Worm (Caenorhabditis elegans) whole organism, L2 larva: Measurements from ENCODE around the gene ttx-1.

Experiments
- ZK546.5 ChIP-seq: sonication (generic microtip); optimal IDR thresholded peaks from 2 replicates; lab custom pipeline; 2017; ENCODE audit warnings: missing biosample characterization, missing genetic modification characterization
- ama-1 ChIP-seq: fragments of 150-350 bp; optimal IDR thresholded peaks from 2 replicates; lab custom pipeline; 2018; ENCODE audit warnings: inconsistent platforms
- egl-27 ChIP-seq: sonication (generic microtip); optimal IDR thresholded peaks from 3 replicates; lab custom pipeline; 2017; ENCODE audit warnings: missing biosample characterization, missing genetic modification reagents, missing genetic modification characterization
- lin-13 ChIP-seq: fragments of 150-350 bp; optimal IDR thresholded peaks from 2 replicates; lab custom pipeline; 2014; ENCODE audit warnings: missing biosample characterization, missing genetic modification reagents, missing genetic modification characterization
- mdl-1 ChIP-seq, 2 experiments: fragments of 150-350 bp in 1 of 2; sonication (generic microtip) in 1 of 2; optimal IDR thresholded peaks; 2 replicates each; lab custom pipeline; 2017; ENCODE audit warnings: missing biosample characterization in 2 of 2, missing genetic modification characterization in 2 of 2
- nhr-12 ChIP-seq: fragments of 150-350 bp; optimal IDR thresholded peaks from 2 replicates; lab custom pipeline; 2014; ENCODE audit warnings: missing biosample characterization, missing genetic modification characterization
- nhr-25 ChIP-seq: fragments of 150-350 bp; sonication (generic microtip); optimal IDR thresholded peaks from 3 replicates; lab custom pipeline; 2014; ENCODE audit warnings: missing biosample characterization, missing genetic modification characterization
- nhr-6 ChIP-seq: fragments of 150-350 bp; optimal IDR thresholded peaks from 2 replicates; lab custom pipeline; 2014; ENCODE audit warnings: missing biosample characterization, missing genetic modification characterization
- skn-1 ChIP-seq: sonication (generic microtip); optimal IDR thresholded peaks from 2 replicates; lab custom pipeline; 2017; ENCODE audit warnings: missing biosample characterization, missing genetic modification characterization
- sma-9 ChIP-seq, 2 experiments: fragments of 150-350 bp in 1 of 2; sonication (generic microtip) in 1 of 2; optimal IDR thresholded peaks; 2 replicates each; lab custom pipeline; 2014 to 2016; ENCODE audit warnings: missing genetic modification characterization in 2 of 2, mild to moderate bottlenecking in 1 of 2, missing biosample characterization in 1 of 2, missing compliant biosample characterization in 1 of 2, missing genetic modification reagents in 1 of 2, moderate library complexity in 1 of 2

ce11 chrV:20021347-20021746, 42.6 kb downstream of the ttx-1 start:
- no peak for TF ChIP-seq nhr-25 (tag; lab: Kevin White, UChicago)
- no peak for TF ChIP-seq skn-1 (tag; lab: Kevin White, UChicago)
- TF ChIP-seq ZK546.5 (tag; lab: Kevin White, UChicago) = no peak
- no peak for TF ChIP-seq egl-27 (tag; lab: Kevin White, UChicago)
- no peak for TF ChIP-seq lin-13 (GFP tag; lab: Kevin White, UChicago)
- TF ChIP-seq nhr-6 (tag; lab: Kevin White, UChicago) = no peak
- no peak for TF ChIP-seq sma-9 (GFP tag; optimal IDR thresholded peaks at IDR 0.05; lab: Kevin White, UChicago)
- TF ChIP-seq sma-9 (tag; optimal IDR thresholded peaks at IDR 0.05; lab: Kevin White, UChicago) = no peak
- no peak for TF ChIP-seq mdl-1 (tag; optimal IDR thresholded peaks at IDR 0.05; lab: Kevin White, UChicago)
- no peak for TF ChIP-seq ama-1 (lab: Kevin White, UChicago)
- no peak for TF ChIP-seq nhr-12 (tag; lab: Kevin White, UChicago)
